Fruit fly (Drosophila melanogaster) whole organism, embryonic: ENCODE results near the gene Ripalpha.
A peak's percentile ranks its signal among the peaks of the same experiment; 100 is the strongest.

ENCODE experiments used
- ATbp ChIP-seq: fragments of 200-800 bp; sonication (Bioruptor generic); optimal IDR thresholded peaks from 2 replicates; lab custom pipeline; 2017; ENCODE audit warnings: missing biosample characterization, mild to moderate bottlenecking, missing genetic modification characterization, missing genetic modification reagents
- Atf6 ChIP-seq: fragments of 200-800 bp; sonication (Bioruptor generic); IDR thresholded peaks from 2 replicates; pipeline ENCODE4 v1.3.6; 2022; ENCODE audit warnings: missing biosample characterization, missing genetic modification characterization
- B-H1 ChIP-seq: fragments of 200-800 bp; sonication (Bioruptor generic); IDR thresholded peaks from 3 replicates; pipeline ENCODE4 v1.3.6; 2022; ENCODE audit warnings: missing biosample characterization, missing genetic modification characterization
- CG10321 ChIP-seq: fragments of 200-800 bp; sonication (Bioruptor generic); IDR thresholded peaks from 2 replicates; pipeline ENCODE4 v1.3.6; 2022; ENCODE audit warnings: missing biosample characterization, missing genetic modification characterization
- CG10543 ChIP-seq: fragments of 200-800 bp; sonication (Bioruptor generic); optimal IDR thresholded peaks from 3 replicates; lab custom pipeline; 2017; ENCODE audit warnings: missing biosample characterization, mild to moderate bottlenecking, missing genetic modification characterization, moderate library complexity
- CG11085 ChIP-seq: fragments of 200-800 bp; sonication (Bioruptor generic); IDR thresholded peaks from 2 replicates; pipeline ENCODE4 v1.3.6; 2022; ENCODE audit warnings: missing biosample characterization, missing genetic modification characterization
- CG12391 ChIP-seq: fragments of 200-800 bp; sonication (Bioruptor generic); optimal IDR thresholded peaks from 3 replicates; lab custom pipeline; 2018; ENCODE audit warnings: missing biosample characterization, mild to moderate bottlenecking, missing genetic modification characterization, moderate library complexity
- CG13123 ChIP-seq: fragments of 200-800 bp; sonication (Bioruptor generic); optimal IDR thresholded peaks from 2 replicates; lab custom pipeline; 2016; ENCODE audit warnings: missing biosample characterization, missing genetic modification characterization
- CG13287 ChIP-seq: fragments of 200-800 bp; sonication (Bioruptor generic); IDR thresholded peaks from 2 replicates; pipeline ENCODE4 v1.3.6; 2022; ENCODE audit warnings: missing biosample characterization, missing genetic modification characterization; ENCODE audit not compliant: partially characterized antibody
- CG14710 ChIP-seq: fragments of 200-800 bp; sonication (Bioruptor generic); optimal IDR thresholded peaks from 3 replicates; lab custom pipeline; 2019; ENCODE audit warnings: missing biosample characterization, mild to moderate bottlenecking, missing genetic modification characterization, moderate library complexity
- CG15011 ChIP-seq: fragments of 200-800 bp; sonication (Bioruptor generic); optimal IDR thresholded peaks from 3 replicates; lab custom pipeline; 2018; ENCODE audit warnings: missing biosample characterization, mild to moderate bottlenecking, missing genetic modification characterization
- CG18764 ChIP-seq: fragments of 200-800 bp; sonication (Bioruptor generic); optimal IDR thresholded peaks from 3 replicates; lab custom pipeline; 2016; ENCODE audit warnings: missing biosample characterization, missing genetic modification characterization
- CG2116 ChIP-seq: fragments of 200-800 bp; sonication (Bioruptor generic); optimal IDR thresholded peaks from 3 replicates; lab custom pipeline; 2018; ENCODE audit warnings: missing biosample characterization, mild to moderate bottlenecking, missing genetic modification characterization
- CG30020 ChIP-seq: fragments of 200-800 bp; optimal IDR thresholded peaks from 2 replicates; lab custom pipeline; 2019; ENCODE audit warnings: missing biosample characterization, mild to moderate bottlenecking, missing genetic modification characterization, moderate library complexity
- CG30431 ChIP-seq: fragments of 200-800 bp; sonication (Bioruptor generic); optimal IDR thresholded peaks from 2 replicates; lab custom pipeline; 2017; ENCODE audit warnings: missing biosample characterization, missing genetic modification characterization
- CG31365 ChIP-seq: fragments of 200-800 bp; sonication (Bioruptor generic); optimal IDR thresholded peaks from 2 replicates; lab custom pipeline; 2018; ENCODE audit warnings: missing biosample characterization, mild to moderate bottlenecking, missing genetic modification characterization
- CG33213 ChIP-seq: fragments of 200-800 bp; sonication (Bioruptor generic); optimal IDR thresholded peaks from 3 replicates; lab custom pipeline; 2016; ENCODE audit warnings: missing biosample characterization, missing genetic modification characterization
- CG5180 ChIP-seq: fragments of 200-800 bp; sonication (Bioruptor generic); optimal IDR thresholded peaks from 3 replicates; lab custom pipeline; 2017; ENCODE audit warnings: missing biosample characterization, missing genetic modification characterization, mild to moderate bottlenecking, moderate library complexity, missing genetic modification reagents
- CG5245 ChIP-seq: fragments of 200-800 bp; sonication (Bioruptor generic); optimal IDR thresholded peaks from 3 replicates; lab custom pipeline; 2016; ENCODE audit warnings: missing biosample characterization, missing genetic modification characterization
- CG6254 ChIP-seq: fragments of 200-800 bp; sonication (Bioruptor generic); optimal IDR thresholded peaks from 3 replicates; lab custom pipeline; 2017; ENCODE audit warnings: mild to moderate bottlenecking, missing biosample characterization, missing genetic modification reagents, missing genetic modification characterization
- CG6765 ChIP-seq: fragments of 200-800 bp; sonication (Bioruptor generic); optimal IDR thresholded peaks from 3 replicates; lab custom pipeline; 2017; ENCODE audit warnings: missing biosample characterization, mild to moderate bottlenecking, missing genetic modification characterization
- CG7357 ChIP-seq: fragments of 200-800 bp; sonication (Bioruptor generic); IDR thresholded peaks from 3 replicates; pipeline ENCODE4 v1.3.6; 2022; ENCODE audit warnings: missing biosample characterization, missing genetic modification characterization
- CG7372 ChIP-seq: fragments of 200-800 bp; sonication (Bioruptor generic); IDR thresholded peaks from 2 replicates; pipeline ENCODE4 v1.3.6; 2022; ENCODE audit warnings: missing biosample characterization, missing genetic modification characterization
- CG7839 ChIP-seq: fragments of 200-800 bp; sonication (Bioruptor generic); optimal IDR thresholded peaks from 3 replicates; lab custom pipeline; 2018; ENCODE audit warnings: missing biosample characterization, mild to moderate bottlenecking, missing genetic modification characterization, moderate library complexity
- CG7987 ChIP-seq: fragments of 200-800 bp; sonication (Bioruptor generic); optimal IDR thresholded peaks from 2 replicates; lab custom pipeline; 2018; ENCODE audit warnings: missing biosample characterization, mild to moderate bottlenecking, missing genetic modification characterization, moderate library complexity
- CG8478 ChIP-seq: fragments of >200 bp; optimal IDR thresholded peaks from 2 replicates; lab custom pipeline; 2018
- CG9817 ChIP-seq: fragments of 200-800 bp; sonication (Bioruptor generic); optimal IDR thresholded peaks from 2 replicates; lab custom pipeline; 2018; ENCODE audit warnings: missing biosample characterization, mild to moderate bottlenecking, missing genetic modification characterization, moderate library complexity
- CG9932 ChIP-seq: fragments of 200-800 bp; sonication (Bioruptor generic); IDR thresholded peaks from 2 replicates; pipeline ENCODE4 v1.3.6; 2022; ENCODE audit warnings: missing biosample characterization, missing genetic modification characterization
- CoRest ChIP-seq: fragments of 200-800 bp; sonication (Bioruptor generic); optimal IDR thresholded peaks from 3 replicates; lab custom pipeline; 2018; ENCODE audit warnings: missing biosample characterization, mild to moderate bottlenecking, missing genetic modification characterization, moderate library complexity
- Dek ChIP-seq: fragments of 200-800 bp; sonication (Bioruptor generic); optimal IDR thresholded peaks from 3 replicates; lab custom pipeline; 2019; ENCODE audit warnings: missing biosample characterization, mild to moderate bottlenecking, missing genetic modification characterization, moderate library complexity
- HLH3B ChIP-seq: fragments of 200-800 bp; sonication (Bioruptor generic); IDR thresholded peaks from 2 replicates; pipeline ENCODE4 v1.3.6; 2022; ENCODE audit warnings: missing biosample characterization, missing genetic modification characterization
- HLH54F ChIP-seq: fragments of 200-800 bp; sonication (Bioruptor generic); optimal IDR thresholded peaks from 3 replicates; lab custom pipeline; 2016; ENCODE audit warnings: missing biosample characterization, missing genetic modification characterization
- Poxn ChIP-seq: fragments of 200-800 bp; sonication (Bioruptor generic); IDR thresholded peaks from 2 replicates; pipeline ENCODE4 v1.3.6; 2022; ENCODE audit warnings: missing biosample characterization, missing genetic modification characterization
- Side ChIP-seq: fragments of 200-800 bp; sonication (Bioruptor generic); optimal IDR thresholded peaks from 2 replicates; lab custom pipeline; 2016; ENCODE audit warnings: missing biosample characterization, missing genetic modification characterization
- Sin3A ChIP-seq: fragments of >200 bp; optimal IDR thresholded peaks from 2 replicates; lab custom pipeline; 2018
- cg ChIP-seq: fragments of 200-800 bp; sonication (Bioruptor generic); optimal IDR thresholded peaks from 3 replicates; lab custom pipeline; 2019; ENCODE audit warnings: missing biosample characterization, mild to moderate bottlenecking, missing genetic modification characterization, moderate library complexity
- croc ChIP-seq: fragments of 200-800 bp; sonication (Bioruptor generic); conservative IDR thresholded peaks from 3 replicates; pipeline ENCODE4 v1.3.6; 2022; ENCODE audit warnings: missing biosample characterization, missing genetic modification characterization
- dmrt99B ChIP-seq: fragments of 200-800 bp; sonication (Bioruptor generic); optimal IDR thresholded peaks from 2 replicates; lab custom pipeline; 2018; ENCODE audit warnings: missing biosample characterization, mild to moderate bottlenecking, missing genetic modification characterization, moderate library complexity
- gem ChIP-seq: fragments of 200-800 bp; sonication (Bioruptor generic); optimal IDR thresholded peaks from 2 replicates; lab custom pipeline; 2019; ENCODE audit warnings: missing biosample characterization, mild to moderate bottlenecking, missing genetic modification characterization, moderate library complexity
- gsb ChIP-seq: fragments of 200-800 bp; sonication (Bioruptor generic); IDR thresholded peaks from 2 replicates; pipeline ENCODE4 v1.3.6; 2022; ENCODE audit warnings: missing biosample characterization, missing genetic modification characterization
- ken ChIP-seq: fragments of 200-800 bp; sonication (Bioruptor generic); IDR thresholded peaks from 3 replicates; pipeline ENCODE4 v1.3.6; 2022; ENCODE audit warnings: missing biosample characterization, missing genetic modification characterization
- lmd ChIP-seq: fragments of 200-800 bp; sonication (Bioruptor generic); IDR thresholded peaks from 2 replicates; pipeline ENCODE4 v1.3.6; 2022; ENCODE audit warnings: missing biosample characterization, missing genetic modification characterization
- lola ChIP-seq, 3 experiments: fragments of >200 bp in 2 of 3; fragments of 200-800 bp in 1 of 3; sonication (Bioruptor generic) in 1 of 3; optimal IDR thresholded peaks; 2 replicates each; lab custom pipeline; 2017 to 2019; ENCODE audit warnings: missing biosample characterization in 3 of 3, missing genetic modification characterization in 3 of 3, mild to moderate bottlenecking in 1 of 3, moderate library complexity in 1 of 3
- lov ChIP-seq, 2 experiments: fragments of 200-800 bp in 1 of 2; fragments of >200 bp in 1 of 2; sonication (Bioruptor generic) in 1 of 2; IDR thresholded peaks in 1 of 2; optimal IDR thresholded peaks in 1 of 2; 2 replicates in 1 of 2; 3 replicates in 1 of 2; pipeline versions ENCODE4 v1.3.6 to Lab custom; 2017 to 2022; ENCODE audit warnings: missing biosample characterization in 1 of 2, missing genetic modification characterization in 1 of 2
- nerfin-1 ChIP-seq: fragments of 200-800 bp; sonication (Bioruptor generic); optimal IDR thresholded peaks from 3 replicates; lab custom pipeline; 2019; ENCODE audit warnings: missing biosample characterization, mild to moderate bottlenecking, missing genetic modification characterization, moderate library complexity
- oc ChIP-seq: fragments of 200-800 bp; sonication (Bioruptor generic); optimal IDR thresholded peaks from 2 replicates; lab custom pipeline; 2018; ENCODE audit warnings: missing biosample characterization, mild to moderate bottlenecking, missing genetic modification characterization, moderate library complexity
- p53 ChIP-seq: fragments of 200-800 bp; sonication (Bioruptor generic); optimal IDR thresholded peaks from 2 replicates; lab custom pipeline; 2016; ENCODE audit warnings: missing biosample characterization, missing genetic modification characterization
- schlank ChIP-seq: fragments of 200-800 bp; sonication (Bioruptor generic); optimal IDR thresholded peaks from 2 replicates; lab custom pipeline; 2018; ENCODE audit warnings: missing biosample characterization, mild to moderate bottlenecking, missing genetic modification characterization
- sim ChIP-seq: fragments of 200-800 bp; sonication (Bioruptor generic); IDR thresholded peaks from 2 replicates; pipeline ENCODE4 v1.3.6; 2022; ENCODE audit warnings: missing biosample characterization, missing genetic modification characterization
- slou ChIP-seq: fragments of 200-800 bp; sonication (Bioruptor generic); optimal IDR thresholded peaks from 3 replicates; lab custom pipeline; 2016; ENCODE audit warnings: missing biosample characterization, missing genetic modification characterization
- wdn ChIP-seq: fragments of 200-800 bp; sonication (Bioruptor generic); IDR thresholded peaks from 2 replicates; pipeline ENCODE4 v1.3.6; 2022; ENCODE audit warnings: missing biosample characterization, missing genetic modification characterization

The Ripalpha gene

DNA sequence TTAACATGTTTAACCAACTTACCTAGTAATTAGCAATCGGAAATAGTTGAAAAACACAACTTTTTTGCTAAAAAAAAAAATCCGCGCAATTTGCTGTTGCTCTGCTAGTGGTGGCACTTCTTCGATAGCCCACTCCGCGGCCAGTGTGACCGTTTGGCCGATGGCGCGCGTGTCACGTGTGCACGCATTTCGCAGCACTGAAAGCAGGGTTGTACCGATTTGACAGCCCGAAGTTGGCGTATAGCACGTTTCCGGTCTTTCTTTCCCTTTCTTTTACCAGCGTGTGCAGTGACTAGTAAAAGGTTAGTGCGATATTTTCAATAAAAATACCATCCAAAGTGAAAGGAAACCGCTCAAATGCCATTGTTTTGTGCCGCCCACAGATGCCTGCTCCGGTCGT lies at the start of gene Ripalpha, which contains the start of gene RpL7 (continued):
- TF ChIP-seq CG14710 (tag; lab: Kevin White, UChicago) (peak; percentile 97), CG30020 (tag; lab: Kevin White, UChicago) (peak; percentile 78), schlank (tag; lab: Kevin White, UChicago) (peak; percentile 99), B-H1 (GFP tag; lab: Robert Waterston, UW) (peak; percentile 89), CG6765 (GFP tag; lab: Kevin White, UChicago) (peak; percentile 100), lola (GFP tag; optimal IDR thresholded peaks at IDR 0.05; lab: Kevin White, UChicago) (peak in 1 of 3 experiments; percentile 78), CG30431 (peak; percentile 97), CoRest (tag; lab: Kevin White, UChicago) (peak; percentile 92), CG8478 (lab: Kevin White, UChicago) (no peak), Dek (peak; percentile 95), CG31365 (peak; percentile 89), CG6254 (GFP tag; lab: Kevin White, UChicago) (peak; percentile 90), CG15011 (GFP tag; lab: Kevin White, UChicago) (peak; percentile 96), Poxn (GFP tag; lab: Robert Waterston, UW) (peak; percentile 90), lov (optimal IDR thresholded peaks at IDR 0.05; lab: Kevin White, UChicago) (no peak), lov (GFP tag; IDR thresholded peaks at IDR 0.05; lab: Robert Waterston, UW) (peak; percentile 99), CG33213 (GFP tag; lab: Kevin White, UChicago) (peak; percentile 99), HLH3B (peak; percentile 95), p53 (GFP tag; lab: Kevin White, UChicago) (peak; percentile 98), gem (tag; lab: Kevin White, UChicago) (peak; percentile 85), dmrt99B (tag; lab: Kevin White, UChicago) (peak; percentile 84), Atf6 (GFP tag; lab: Robert Waterston, UW) (peak; percentile 94), Sin3A (lab: Kevin White, UChicago) (peak; percentile 69), gsb (GFP tag; lab: Robert Waterston, UW) (peak; percentile 88), oc (tag; lab: Kevin White, UChicago) (peak; percentile 94), CG7839 (tag; lab: Kevin White, UChicago) (peak; percentile 90), CG10321 (GFP tag; lab: Robert Waterston, UW) (peak; percentile 85), cg (GFP tag; lab: Kevin White, UChicago) (no peak), CG9932 (GFP tag; lab: Robert Waterston, UW) (peak; percentile 98), sim (GFP tag; lab: Robert Waterston, UW) (peak; percentile 89), CG5180 (peak; percentile 89), CG2116 (GFP tag; lab: Kevin White, UChicago) (peak; percentile 100), CG11085 (GFP tag; lab: Robert Waterston, UW) (peak; percentile 98), ATbp (GFP tag; lab: Kevin White, UChicago) (peak; percentile 98), CG10543 (GFP tag; lab: Kevin White, UChicago) (peak; percentile 99), CG7357 (peak; percentile 80), lmd (peak; percentile 93), ken (peak; percentile 98), croc (GFP tag; lab: Robert Waterston, UW) (peak; percentile 89), nerfin-1 (peak; percentile 91), CG5245 (peak; percentile 97), CG18764 (GFP tag; lab: Kevin White, UChicago) (peak; percentile 98), CG13123 (GFP tag; lab: Kevin White, UChicago) (peak; percentile 97), CG7372 (GFP tag; lab: Robert Waterston, UW) (peak; percentile 93), CG7987 (GFP tag; lab: Kevin White, UChicago) (peak; percentile 100), CG9817 (tag; lab: Kevin White, UChicago) (peak; percentile 97), wdn (peak; percentile 97), HLH54F (GFP tag; lab: Kevin White, UChicago) (peak; percentile 98), CG13287 (GFP tag; lab: Robert Waterston, UW) (peak; percentile 93), slou (GFP tag; lab: Kevin White, UChicago) (peak; percentile 96), Side (peak; percentile 98), CG12391 (tag; lab: Kevin White, UChicago) (peak; percentile 97)
